Worm (Caenorhabditis elegans) whole organism, L1 larva: Measurements from ENCODE around the gene F58H1.5.

Experiments
- C04F5.9 ChIP-seq: sonication (generic microtip); optimal IDR thresholded peaks from 2 replicates; lab custom pipeline; 2016; ENCODE audit warnings: missing genetic modification characterization, missing compliant biosample characterization
- C34B4.2 ChIP-seq: sonication (generic microtip); optimal IDR thresholded peaks from 2 replicates; lab custom pipeline; 2017; ENCODE audit warnings: mild to moderate bottlenecking, missing genetic modification characterization, missing compliant biosample characterization
- F16B12.6 ChIP-seq: fragments of 150-350 bp; optimal IDR thresholded peaks from 2 replicates; lab custom pipeline; 2014; ENCODE audit warnings: missing biosample characterization, missing genetic modification characterization
- aha-1 ChIP-seq: fragments of 150-350 bp; optimal IDR thresholded peaks from 2 replicates; lab custom pipeline; 2014; ENCODE audit warnings: missing biosample characterization, missing genetic modification characterization
- aly-2 ChIP-seq: fragments of 150-350 bp; optimal IDR thresholded peaks from 2 replicates; lab custom pipeline; 2014; ENCODE audit warnings: missing biosample characterization, missing genetic modification characterization
- blmp-1 ChIP-seq: fragments of 150-350 bp; optimal IDR thresholded peaks from 2 replicates; lab custom pipeline; 2014; ENCODE audit warnings: missing biosample characterization, missing genetic modification characterization
- ceh-63 ChIP-seq: fragments of 200-800 bp; sonication (Bioruptor generic); optimal IDR thresholded peaks from 2 replicates; lab custom pipeline; 2018; ENCODE audit warnings: mild to moderate bottlenecking, missing genetic modification characterization, missing compliant biosample characterization
- ces-1 ChIP-seq: fragments of 150-350 bp; optimal IDR thresholded peaks from 2 replicates; lab custom pipeline; 2014; ENCODE audit warnings: missing biosample characterization, missing genetic modification reagents, missing genetic modification characterization
- dpl-1 ChIP-seq, 3 experiments: fragments of 150-350 bp in 2 of 3; sonication (generic microtip) in 1 of 3; optimal IDR thresholded peaks; 2 replicates each; lab custom pipeline; 2014 to 2017; ENCODE audit warnings: missing biosample characterization in 3 of 3, missing genetic modification characterization in 3 of 3, missing genetic modification reagents in 3 of 3
- efl-1 ChIP-seq, 4 experiments: fragments of 150-350 bp; optimal IDR thresholded peaks in 3 of 4; peaks in 1 of 4; 1 replicate in 1 of 4; 2 replicates in 3 of 4; lab custom pipeline; 2014; ENCODE audit warnings: missing biosample characterization in 2 of 4, missing genetic modification characterization in 2 of 4, missing genetic modification reagents in 2 of 4
- efl-3 ChIP-seq: fragments of 200-800 bp; sonication (Bioruptor generic); optimal IDR thresholded peaks from 2 replicates; lab custom pipeline; 2018; ENCODE audit warnings: mild to moderate bottlenecking, missing genetic modification characterization, missing compliant biosample characterization
- egl-13 ChIP-seq: sonication (generic microtip); optimal IDR thresholded peaks from 2 replicates; lab custom pipeline; 2016; ENCODE audit warnings: missing genotype, missing genetic modification reagents, missing genetic modification characterization, missing compliant biosample characterization
- ets-5 ChIP-seq: fragments of 200-800 bp; sonication (Bioruptor generic); IDR thresholded peaks from 2 replicates; pipeline ENCODE4 v1.3.6; 2022; ENCODE audit warnings: missing genetic modification characterization, missing compliant biosample characterization
- fkh-10 ChIP-seq: sonication (generic microtip); optimal IDR thresholded peaks from 2 replicates; lab custom pipeline; 2017; ENCODE audit warnings: missing biosample characterization, missing genetic modification reagents, missing genetic modification characterization
- fkh-4 ChIP-seq: sonication (generic microtip); optimal IDR thresholded peaks from 2 replicates; lab custom pipeline; 2016; ENCODE audit warnings: missing compliant biosample characterization, missing genetic modification characterization, borderline replicate concordance
- grh-1 ChIP-seq: fragments of 200-800 bp; sonication (Bioruptor generic); IDR thresholded peaks from 2 replicates; pipeline ENCODE4 v1.3.6; 2022; ENCODE audit warnings: missing genetic modification reagents, missing genetic modification characterization, missing compliant biosample characterization
- hlh-4 ChIP-seq: sonication (generic microtip); optimal IDR thresholded peaks from 2 replicates; lab custom pipeline; 2016; ENCODE audit warnings: mild to moderate bottlenecking, missing genetic modification characterization, missing compliant biosample characterization
- irx-1 ChIP-seq: sonication (generic microtip); optimal IDR thresholded peaks from 2 replicates; lab custom pipeline; 2016; ENCODE audit warnings: missing genetic modification characterization, missing compliant biosample characterization
- lin-13 ChIP-seq: fragments of 150-350 bp; optimal IDR thresholded peaks from 2 replicates; lab custom pipeline; 2014; ENCODE audit warnings: missing biosample characterization, missing genetic modification reagents, missing genetic modification characterization
- lin-14 ChIP-seq: fragments of 200-800 bp; sonication (Bioruptor generic); optimal IDR thresholded peaks from 2 replicates; lab custom pipeline; 2018; ENCODE audit warnings: mild to moderate bottlenecking, missing genetic modification characterization, moderate library complexity, missing compliant biosample characterization
- lin-35 ChIP-seq, 2 experiments: fragments of 150-350 bp; optimal IDR thresholded peaks; 2 replicates each; lab custom pipeline; 2014; ENCODE audit warnings: missing biosample characterization in 2 of 2, missing genetic modification characterization in 2 of 2, missing genetic modification reagents in 2 of 2
- lsy-2 ChIP-seq, 2 experiments: fragments of 150-350 bp; optimal IDR thresholded peaks; 2 replicates each; lab custom pipeline; 2014; ENCODE audit warnings: missing biosample characterization in 2 of 2, missing genetic modification characterization in 2 of 2
- mdl-1 ChIP-seq, 2 experiments: fragments of 150-350 bp; optimal IDR thresholded peaks; 2 replicates each; lab custom pipeline; 2014 to 2017; ENCODE audit warnings: missing biosample characterization in 2 of 2, missing genetic modification characterization in 2 of 2, inconsistent platforms in 1 of 2
- mep-1 ChIP-seq: fragments of 150-350 bp; optimal IDR thresholded peaks from 2 replicates; lab custom pipeline; 2014; ENCODE audit warnings: missing biosample characterization, missing genetic modification characterization
- nhr-19 ChIP-seq: fragments of 200-800 bp; sonication (Bioruptor generic); conservative IDR thresholded peaks from 2 replicates; pipeline ENCODE4 v1.3.6; 2022; ENCODE audit warnings: missing genetic modification characterization, missing compliant biosample characterization
- nhr-20 ChIP-seq: sonication (generic microtip); optimal IDR thresholded peaks from 2 replicates; lab custom pipeline; 2016; ENCODE audit warnings: mild to moderate bottlenecking, missing genetic modification characterization, missing compliant biosample characterization
- nhr-47 ChIP-seq: sonication (generic microtip); optimal IDR thresholded peaks from 2 replicates; lab custom pipeline; 2016; ENCODE audit warnings: mild to moderate bottlenecking, missing genetic modification characterization, moderate library complexity, missing compliant biosample characterization
- nhr-71 ChIP-seq: sonication (generic microtip); optimal IDR thresholded peaks from 2 replicates; lab custom pipeline; 2016; ENCODE audit warnings: mild to moderate bottlenecking, missing genetic modification characterization, moderate library complexity, missing compliant biosample characterization
- nhr-76 ChIP-seq: sonication (generic microtip); optimal IDR thresholded peaks from 2 replicates; lab custom pipeline; 2017; ENCODE audit warnings: missing biosample characterization, missing genetic modification characterization
- nhr-77 ChIP-seq: fragments of 150-350 bp; optimal IDR thresholded peaks from 2 replicates; lab custom pipeline; 2014; ENCODE audit warnings: missing biosample characterization, missing genetic modification characterization
- nhr-85 ChIP-seq: sonication (generic microtip); peaks from one replicate; lab custom pipeline; 2016; ENCODE audit warnings: missing genetic modification characterization, inconsistent platforms, missing compliant biosample characterization
- nhr-90 ChIP-seq: sonication (generic microtip); optimal IDR thresholded peaks from 2 replicates; lab custom pipeline; 2016; ENCODE audit warnings: mild to moderate bottlenecking, missing genetic modification characterization, missing compliant biosample characterization; ENCODE audit not compliant: poor library complexity
- pqm-1 ChIP-seq: sonication (generic microtip); optimal IDR thresholded peaks from 3 replicates; lab custom pipeline; 2017; ENCODE audit warnings: missing biosample characterization, missing genetic modification characterization
- rnt-1 ChIP-seq: sonication (generic microtip); optimal IDR thresholded peaks from 2 replicates; lab custom pipeline; 2016; ENCODE audit warnings: mild to moderate bottlenecking, missing genetic modification characterization, moderate library complexity, missing compliant biosample characterization
- skn-1 ChIP-seq: fragments of 150-350 bp; optimal IDR thresholded peaks from 2 replicates; lab custom pipeline; 2014; ENCODE audit warnings: missing biosample characterization, missing genetic modification characterization
- snu-23 ChIP-seq: sonication (generic microtip); optimal IDR thresholded peaks from 2 replicates; lab custom pipeline; 2016; ENCODE audit warnings: missing genetic modification characterization, missing compliant biosample characterization
- tbx-2 ChIP-seq: sonication (generic microtip); optimal IDR thresholded peaks from 2 replicates; lab custom pipeline; 2016; ENCODE audit warnings: missing genetic modification characterization, missing compliant biosample characterization
- unc-130 ChIP-seq: fragments of 150-350 bp; optimal IDR thresholded peaks from 2 replicates; lab custom pipeline; 2017; ENCODE audit warnings: missing biosample characterization, missing genetic modification characterization, inconsistent platforms
- unc-86 ChIP-seq: sonication (generic microtip); optimal IDR thresholded peaks from 2 replicates; lab custom pipeline; 2016; ENCODE audit warnings: missing genetic modification characterization, missing compliant biosample characterization
- unc-98 ChIP-seq: fragments of 200-800 bp; sonication (Bioruptor generic); IDR thresholded peaks from 2 replicates; pipeline ENCODE4 v1.3.6; 2022; ENCODE audit warnings: missing genetic modification characterization, missing compliant biosample characterization
- ztf-11 ChIP-seq, 2 experiments: sonication (generic microtip); optimal IDR thresholded peaks; 2 replicates each; lab custom pipeline; 2016 to 2017; ENCODE audit warnings: missing genetic modification characterization in 2 of 2, missing biosample characterization in 1 of 2, missing compliant biosample characterization in 1 of 2

The F58H1.5 gene

DNA sequence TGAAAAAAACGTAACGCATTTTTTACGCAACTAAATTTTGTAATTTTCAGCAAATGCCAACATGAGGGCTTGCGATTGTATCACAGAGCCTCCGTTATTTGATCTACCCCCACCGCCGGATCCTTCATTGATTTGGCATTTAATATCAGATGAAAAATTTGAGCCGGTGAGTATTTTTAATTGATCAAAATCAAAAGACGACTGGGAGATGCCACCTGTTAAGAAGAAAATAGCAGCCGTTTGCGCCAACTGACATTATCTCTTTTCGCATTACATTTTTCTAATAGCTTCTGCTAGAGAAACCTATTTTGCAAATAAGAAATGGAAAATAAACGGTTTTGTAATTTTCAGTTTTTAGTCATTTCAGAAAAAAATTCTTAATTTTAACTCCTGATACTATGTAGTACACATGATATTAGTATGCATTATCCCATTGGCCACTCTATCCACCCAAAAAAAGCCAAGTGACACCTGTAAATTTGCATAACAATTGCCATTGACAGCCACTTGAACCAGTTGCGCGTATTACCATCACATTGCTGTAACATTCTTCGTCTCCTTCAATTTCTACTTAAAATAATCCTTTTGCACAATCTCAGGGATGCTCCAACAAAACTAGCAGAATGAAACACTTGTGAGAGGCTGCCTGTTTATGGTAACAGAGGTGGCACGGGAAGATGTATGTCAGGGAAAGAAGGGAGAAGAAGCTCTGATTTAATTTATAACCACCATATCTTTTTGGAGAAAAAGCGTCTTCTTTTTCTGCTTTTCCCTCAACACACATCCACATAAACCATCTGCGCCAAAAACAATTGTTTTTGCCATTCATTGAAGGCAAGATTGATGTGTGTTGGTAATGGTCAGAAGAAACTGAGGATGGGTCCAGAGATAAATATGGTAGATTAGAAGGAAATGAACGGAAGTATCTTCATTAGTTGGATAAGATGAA is at the start of gene F58H1.5:
Gene F58H1.5, plus strand, starts transcription at position 51 of the 949 bp plus-strand sequence.
- no peak for TF ChIP-seq C04F5.9
- peak; percentile 33 for TF ChIP-seq lin-14 (GFP tag; lab: Kevin White, UChicago)
- no peak for TF ChIP-seq ces-1 (GFP tag; lab: Kevin White, UChicago)
- TF ChIP-seq grh-1 (GFP tag; lab: Robert Waterston, UW): no peak
- TF ChIP-seq nhr-47 (tag; lab: Kevin White, UChicago): no peak
- TF ChIP-seq efl-1 (optimal IDR thresholded peaks at IDR 0.05; lab: Kevin White, UChicago): no peak
- TF ChIP-seq efl-1 (GFP tag; optimal IDR thresholded peaks at IDR 0.05 in 1 of 2; lab: Kevin White, UChicago): peak in 1 of 2 experiments; percentile 82

ce11 chrV:11913283-11913682 is 44.9 kb upstream of the F58H1.5 start:
- TF ChIP-seq nhr-20 (tag; lab: Kevin White, UChicago): no peak
- no peak for TF ChIP-seq efl-1 (optimal IDR thresholded peaks at IDR 0.05; lab: Kevin White, UChicago)
- TF ChIP-seq efl-1 (GFP tag; optimal IDR thresholded peaks at IDR 0.05 in 1 of 2; lab: Kevin White, UChicago): peak in 1 of 2 experiments; percentile 86
- TF ChIP-seq aly-2: peak; percentile 48
- TF ChIP-seq unc-86 (tag; lab: Kevin White, UChicago): no peak

ce11 chrV:11917186-11917585 is 41.0 kb upstream of the F58H1.5 start, which contains the start of gene R31.2:
Gene R31.2 (plus strand): TSS chrV:11917573.
- TF ChIP-seq lin-13 (GFP tag; lab: Kevin White, UChicago) (no peak), aha-1 (no peak), nhr-85 (tag; lab: Kevin White, UChicago) (peak; percentile 4), nhr-90 (tag; lab: Kevin White, UChicago) (no peak), rnt-1 (no peak), ztf-11 (tag; optimal IDR thresholded peaks at IDR 0.05; lab: Kevin White, UChicago) (no peak), aly-2 (no peak), grh-1 (GFP tag; lab: Robert Waterston, UW) (no peak), lsy-2 (tag; optimal IDR thresholded peaks at IDR 0.05; lab: Kevin White, UChicago) (no peak)

ce11 chrV:11919639-11920038 is 38.6 kb upstream of the F58H1.5 start:
- no peak for TF ChIP-seq C34B4.2
- TF ChIP-seq hlh-4 (tag; lab: Kevin White, UChicago): no peak
- TF ChIP-seq unc-98 (GFP tag; lab: Robert Waterston, UW): no peak
- TF ChIP-seq rnt-1: peak; percentile 28
- no peak for TF ChIP-seq fkh-4 (tag; lab: Kevin White, UChicago)
- TF ChIP-seq nhr-77 (tag; lab: Kevin White, UChicago): no peak
- peak; percentile 37 for TF ChIP-seq lin-14 (GFP tag; lab: Kevin White, UChicago)
- peak; percentile 14 for TF ChIP-seq nhr-71 (tag; lab: Kevin White, UChicago)

DNA sequence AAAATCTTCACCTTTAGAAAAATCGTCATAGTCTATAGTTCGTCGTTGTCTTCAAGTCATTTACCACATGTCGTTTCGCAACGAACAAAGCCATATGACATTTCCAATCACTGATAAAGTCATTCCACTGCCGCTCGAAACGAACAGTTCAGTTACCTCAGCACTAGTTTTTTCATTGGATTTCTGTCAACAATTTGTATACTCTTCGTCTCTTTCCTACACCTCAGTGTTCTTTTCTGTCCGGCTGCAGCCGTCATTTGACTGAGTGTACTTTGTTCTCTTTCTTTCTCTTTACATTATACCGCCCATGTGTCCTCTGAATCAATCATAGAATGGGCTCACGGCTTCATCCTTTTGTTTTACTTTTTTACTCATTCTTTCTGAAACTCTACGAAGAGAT is 37.0 kb upstream of the F58H1.5 start:
- TF ChIP-seq nhr-76 (tag; lab: Kevin White, UChicago): no peak
- no peak for TF ChIP-seq irx-1 (tag; lab: Kevin White, UChicago)
- TF ChIP-seq aly-2: no peak
- TF ChIP-seq lin-35 (GFP tag; optimal IDR thresholded peaks at IDR 0.05; lab: Kevin White, UChicago): peak; percentile 16 to 52
- peak in 1 of 2 experiments; percentile 60 for TF ChIP-seq mdl-1 (tag; optimal IDR thresholded peaks at IDR 0.05; lab: Kevin White, UChicago)
- peak; percentile 15 for TF ChIP-seq blmp-1 (tag; lab: Kevin White, UChicago)
- TF ChIP-seq fkh-4 (tag; lab: Kevin White, UChicago): no peak
- no peak for TF ChIP-seq mep-1 (tag; lab: Kevin White, UChicago)
- TF ChIP-seq nhr-71 (tag; lab: Kevin White, UChicago): peak; percentile 2
- no peak for TF ChIP-seq skn-1
- no peak for TF ChIP-seq egl-13 (tag; lab: Kevin White, UChicago)
- peak; percentile 2 for TF ChIP-seq unc-130 (tag; lab: Kevin White, UChicago)
- TF ChIP-seq ets-5 (GFP tag; lab: Robert Waterston, UW): no peak
- TF ChIP-seq tbx-2 (tag; lab: Kevin White, UChicago): peak; percentile 6
- no peak for TF ChIP-seq ceh-63 (GFP tag; lab: Kevin White, UChicago)
- TF ChIP-seq nhr-19 (GFP tag; lab: Robert Waterston, UW): peak; percentile 33; the same call in 1 of the 2 replicates
- TF ChIP-seq F16B12.6 (tag; lab: Kevin White, UChicago): no peak
- peak; percentile 13 for TF ChIP-seq nhr-85 (tag; lab: Kevin White, UChicago)
- peak; percentile 43 for TF ChIP-seq snu-23 (GFP tag; lab: Kevin White, UChicago)
- no peak for TF ChIP-seq fkh-10 (GFP tag; lab: Kevin White, UChicago)
- no peak for TF ChIP-seq pqm-1 (tag; lab: Kevin White, UChicago)
- no peak for TF ChIP-seq efl-3
- TF ChIP-seq nhr-47 (tag; lab: Kevin White, UChicago): no peak
- peak; percentile 68 for TF ChIP-seq lin-14 (GFP tag; lab: Kevin White, UChicago)
- peak in 1 of 3 experiments; percentile 1 for TF ChIP-seq dpl-1 (GFP tag; optimal IDR thresholded peaks at IDR 0.05; lab: Kevin White, UChicago)
